Worm (Caenorhabditis elegans): ENCODE data around the gene T28C6.7.

The T28C6.7 gene

DNA sequence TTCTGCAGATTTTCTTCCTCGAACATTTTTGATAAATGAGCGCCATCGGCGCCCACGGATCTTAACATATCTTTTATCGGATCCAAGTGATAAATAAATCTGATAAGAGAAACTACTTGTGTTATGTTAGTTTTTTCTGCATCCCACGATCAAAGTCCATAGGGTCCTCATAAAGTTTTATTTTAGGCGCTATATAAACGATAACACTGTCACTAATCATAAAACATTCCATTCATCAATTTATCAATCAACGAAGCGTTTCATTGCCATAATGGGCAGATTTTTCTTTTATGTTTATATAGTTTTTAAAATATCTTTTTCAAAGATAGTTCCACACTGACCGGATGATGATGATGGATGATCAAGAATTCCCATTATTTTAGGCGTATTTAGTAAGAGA lies 37.1 kb downstream of the T28C6.7 start:
- TF ChIP-seq nhr-23 (tag; optimal IDR thresholded peaks at IDR 0.05) (peak; percentile 13), egl-27 (tag; optimal IDR thresholded peaks at IDR 0.05) (no peak)

DNA sequence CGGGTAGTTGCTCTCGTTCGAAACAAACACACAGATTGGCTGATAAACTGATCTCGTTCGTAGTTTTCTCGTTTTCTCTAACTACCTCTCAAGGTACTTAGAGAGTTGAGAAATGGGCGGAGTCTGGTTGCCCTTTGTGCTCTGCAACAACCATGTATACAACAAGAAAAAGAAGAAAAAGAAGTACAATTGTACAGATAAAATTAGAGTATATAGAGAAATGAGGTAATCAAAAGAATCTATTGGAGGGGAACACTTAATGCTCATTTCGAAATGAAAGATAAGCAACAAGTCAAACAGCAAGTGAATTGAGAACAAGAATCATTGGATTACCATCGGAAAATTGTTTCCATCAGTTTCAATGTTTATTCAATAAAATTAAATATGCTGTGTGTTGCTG lies 37.7 kb downstream of the T28C6.7 start, which contains the start of gene C09G9.1:
Gene C09G9.1, minus strand, starts transcription at position 143 of the 400 bp plus-strand sequence.
- peak; percentile 67 for TF ChIP-seq elt-2 (tag; optimal IDR thresholded peaks at IDR 0.05)
- TF ChIP-seq pha-4 (tag; optimal IDR thresholded peaks at IDR 0.05): peak; percentile 44
- no peak for TF ChIP-seq lin-39 (tag; optimal IDR thresholded peaks at IDR 0.05)

DNA sequence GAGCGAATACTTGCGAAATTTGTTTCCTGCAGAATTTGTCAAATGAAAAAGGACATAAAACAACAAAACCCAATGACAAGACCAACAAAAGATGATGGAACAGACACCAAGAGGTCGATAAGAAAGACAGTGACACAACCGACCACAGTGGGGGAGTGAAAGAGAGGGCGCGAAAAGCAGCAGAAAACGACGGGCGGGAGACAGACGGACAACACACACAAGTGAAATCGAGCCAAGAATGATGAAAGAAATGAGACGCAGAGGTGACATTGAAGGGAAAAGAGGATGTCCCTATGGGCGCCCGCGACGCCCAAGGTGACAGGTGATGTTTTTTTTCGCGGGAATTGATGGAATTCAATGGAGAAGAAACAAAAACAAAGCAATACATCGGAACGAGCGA lies 38.5 kb downstream of the T28C6.7 start:
- TF ChIP-seq daf-12 (tag; optimal IDR thresholded peaks at IDR 0.05) (no peak), elt-2 (tag; optimal IDR thresholded peaks at IDR 0.05) (peak; percentile 83), ama-1 (optimal IDR thresholded peaks at IDR 0.05) (peak; percentile 57), fkh-10 (GFP tag; optimal IDR thresholded peaks at IDR 0.05) (no peak), nhr-67 (tag; optimal IDR thresholded peaks at IDR 0.05) (no peak), R02D3.7 (tag; optimal IDR thresholded peaks at IDR 0.05) (no peak), egl-5 (tag; optimal IDR thresholded peaks at IDR 0.05) (peak; percentile 35), jun-1 (tag; optimal IDR thresholded peaks at IDR 0.05) (peak; percentile 16), mml-1 (tag; optimal IDR thresholded peaks at IDR 0.05) (no peak), ceh-16 (tag; optimal IDR thresholded peaks at IDR 0.05) (no peak), nhr-237 (tag; optimal IDR thresholded peaks at IDR 0.05) (no peak), nfya-1 (tag; optimal IDR thresholded peaks at IDR 0.05; ENCODE audit: insufficient read depth) (peak; percentile 53), pha-4 (tag; optimal IDR thresholded peaks at IDR 0.05) (peak; percentile 81), lin-39 (tag; optimal IDR thresholded peaks at IDR 0.05) (peak; percentile 49), tbx-2 (tag; optimal IDR thresholded peaks at IDR 0.05) (no peak), aly-2 (tag; optimal IDR thresholded peaks at IDR 0.05) (no peak), egl-27 (tag; optimal IDR thresholded peaks at IDR 0.05) (no peak), fos-1 (tag; optimal IDR thresholded peaks at IDR 0.05) (peak; percentile 37), elt-1 (tag; optimal IDR thresholded peaks at IDR 0.05) (no peak), zag-1 (tag; optimal IDR thresholded peaks at IDR 0.05) (no peak), unc-39 (tag; optimal IDR thresholded peaks at IDR 0.05) (no peak), fkh-2 (tag; optimal IDR thresholded peaks at IDR 0.05) (no peak), nhr-23 (tag; optimal IDR thresholded peaks at IDR 0.05) (peak; percentile 49), unc-62 (GFP tag; optimal IDR thresholded peaks at IDR 0.05) (peak; percentile 84), ztf-11 (tag; optimal IDR thresholded peaks at IDR 0.05) (no peak), nhr-12 (tag; optimal IDR thresholded peaks at IDR 0.05) (no peak), lin-15B (tag; optimal IDR thresholded peaks at IDR 0.05) (peak; percentile 21), pqm-1 (tag; optimal IDR thresholded peaks at IDR 0.05) (peak; percentile 27), nhr-43 (tag; optimal IDR thresholded peaks at IDR 0.05; ENCODE audit: poor library complexity, severe bottlenecking) (no peak), ceh-28 (tag; optimal IDR thresholded peaks at IDR 0.05) (no peak), sea-2 (GFP tag; optimal IDR thresholded peaks at IDR 0.05) (no peak), skn-1 (tag; optimal IDR thresholded peaks at IDR 0.05) (no peak), eor-1 (tag; optimal IDR thresholded peaks at IDR 0.05) (no peak), ceh-82 (tag; optimal IDR thresholded peaks at IDR 0.05) (no peak), mdl-1 (tag; optimal IDR thresholded peaks at IDR 0.05) (peak; percentile 4), lsy-12 (tag; optimal IDR thresholded peaks at IDR 0.05) (peak; percentile 23), nhr-76 (tag; optimal IDR thresholded peaks at IDR 0.05) (no peak), nhr-77 (tag; optimal IDR thresholded peaks at IDR 0.05) (no peak), ZK546.5 (tag; optimal IDR thresholded peaks at IDR 0.05) (no peak), elt-3 (tag; optimal IDR thresholded peaks at IDR 0.05) (no peak), snpc-4 (tag; optimal IDR thresholded peaks at IDR 0.05) (peak; percentile 50), nhr-28 (tag; optimal IDR thresholded peaks at IDR 0.05) (no peak), nhr-25 (tag; optimal IDR thresholded peaks at IDR 0.05) (peak; percentile 95), ztf-4 (tag; optimal IDR thresholded peaks at IDR 0.05) (no peak), nhr-11 (tag; optimal IDR thresholded peaks at IDR 0.05) (no peak), ceh-9 (tag; optimal IDR thresholded peaks at IDR 0.05) (no peak), hmg-11 (tag; optimal IDR thresholded peaks at IDR 0.05) (peak; percentile 39)
